Worm (Caenorhabditis elegans) whole organism, L4 larva: ENCODE data around the gene Y62H9A.16.

ENCODE experiments used
- F37D6.2 ChIP-seq: sonication (generic microtip); optimal IDR thresholded peaks from 2 replicates; lab custom pipeline; 2016; ENCODE audit warnings: mild to moderate bottlenecking, missing genetic modification characterization, missing compliant biosample characterization
- F44E2.7 ChIP-seq: fragments of 200-800 bp; sonication (Bioruptor generic); IDR thresholded peaks from 2 replicates; pipeline ENCODE4 v2.1.2; 2022; ENCODE audit warnings: missing genetic modification characterization, missing compliant biosample characterization
- T20F7.1 ChIP-seq: fragments of 200-800 bp; sonication (Bioruptor generic); optimal IDR thresholded peaks from 2 replicates; lab custom pipeline; 2018; ENCODE audit warnings: mild to moderate bottlenecking, missing genetic modification characterization, missing compliant biosample characterization
- T26A8.4 ChIP-seq: fragments of 200-800 bp; sonication (Bioruptor generic); IDR thresholded peaks from 2 replicates; pipeline ENCODE4 v1.3.6; 2022; ENCODE audit warnings: missing genetic modification characterization, missing compliant biosample characterization
- Y48G9A.11 ChIP-seq: fragments of 200-800 bp; sonication (Bioruptor generic); IDR thresholded peaks from 2 replicates; pipeline ENCODE4 v1.3.6; 2022; ENCODE audit warnings: missing genetic modification reagents, missing genetic modification characterization, missing compliant biosample characterization
- Y75B8A.6 ChIP-seq: fragments of 200-800 bp; sonication (Bioruptor generic); IDR thresholded peaks from 2 replicates; pipeline ENCODE4 v1.3.6; 2022; ENCODE audit warnings: missing genetic modification reagents, missing genetic modification characterization, missing compliant biosample characterization
- ZK337.2 ChIP-seq: fragments of 200-800 bp; sonication (Bioruptor generic); IDR thresholded peaks from 2 replicates; pipeline ENCODE4 v1.3.6; 2022; ENCODE audit warnings: missing genetic modification reagents, missing genetic modification characterization, missing compliant biosample characterization
- ZK546.5 ChIP-seq, 2 experiments: sonication (generic microtip); optimal IDR thresholded peaks; 2 replicates each; lab custom pipeline; 2017; ENCODE audit warnings: missing biosample characterization in 2 of 2, missing genetic modification characterization in 2 of 2
- aha-1 ChIP-seq: fragments of 150-350 bp; peaks from one replicate; lab custom pipeline; 2014; ENCODE audit warnings: missing biosample characterization, missing genetic modification characterization
- aly-2 ChIP-seq: sonication (generic microtip); optimal IDR thresholded peaks from 2 replicates; lab custom pipeline; 2018; ENCODE audit warnings: missing biosample characterization, missing genetic modification characterization
- ama-1 ChIP-seq: fragments of 150-350 bp; optimal IDR thresholded peaks from 2 replicates; lab custom pipeline; 2014; ENCODE audit warnings: inconsistent platforms, mixed read lengths
- arid-1 ChIP-seq: fragments of 200-800 bp; sonication (Bioruptor generic); conservative IDR thresholded peaks from 2 replicates; pipeline ENCODE4 v1.3.6; 2022; ENCODE audit warnings: missing genetic modification reagents, missing genetic modification characterization, missing compliant biosample characterization
- ceh-28 ChIP-seq: fragments of 150-350 bp; optimal IDR thresholded peaks from 2 replicates; lab custom pipeline; 2014; ENCODE audit warnings: missing biosample characterization, missing genetic modification reagents, missing genetic modification characterization
- ceh-32 ChIP-seq: sonication (generic microtip); optimal IDR thresholded peaks from 2 replicates; lab custom pipeline; 2016; ENCODE audit warnings: mild to moderate bottlenecking, missing genetic modification characterization, missing compliant biosample characterization; ENCODE audit not compliant: poor library complexity
- cey-2 ChIP-seq: sonication (generic microtip); optimal IDR thresholded peaks from 3 replicates; lab custom pipeline; 2017; ENCODE audit warnings: missing genetic modification characterization, mild to moderate bottlenecking, missing compliant biosample characterization, antibody characterized with exemption, borderline replicate concordance; ENCODE audit not compliant: insufficient read depth
- daf-12 ChIP-seq: fragments of 150-350 bp; optimal IDR thresholded peaks from 2 replicates; lab custom pipeline; 2014; ENCODE audit warnings: missing biosample characterization, missing genetic modification reagents, missing genetic modification characterization
- daf-8 ChIP-seq: fragments of 200-800 bp; sonication (Bioruptor generic); IDR thresholded peaks from 2 replicates; pipeline ENCODE4 v1.3.6; 2022; ENCODE audit warnings: missing genetic modification characterization, missing compliant biosample characterization
- dmd-8 ChIP-seq: fragments of 200-800 bp; sonication (Bioruptor generic); IDR thresholded peaks from 2 replicates; pipeline ENCODE4 v1.3.6; 2022; ENCODE audit warnings: missing genetic modification characterization, missing compliant biosample characterization
- dpl-1 ChIP-seq: fragments of 150-350 bp; optimal IDR thresholded peaks from 2 replicates; lab custom pipeline; 2014; ENCODE audit warnings: missing biosample characterization, missing genetic modification reagents, missing genetic modification characterization
- dve-1 ChIP-seq: sonication (generic microtip); optimal IDR thresholded peaks from 2 replicates; lab custom pipeline; 2017; ENCODE audit warnings: antibody characterized with exemption, mild to moderate bottlenecking, missing genetic modification characterization, missing compliant biosample characterization; ENCODE audit not compliant: insufficient read depth
- egl-43 ChIP-seq: fragments of 200-800 bp; sonication (Bioruptor generic); IDR thresholded peaks from 2 replicates; pipeline ENCODE4 v1.3.6; 2022; ENCODE audit warnings: missing genetic modification reagents, missing genetic modification characterization, missing compliant biosample characterization
- fos-1 ChIP-seq: fragments of 150-350 bp; optimal IDR thresholded peaks from 2 replicates; lab custom pipeline; 2014; ENCODE audit warnings: missing biosample characterization, missing genetic modification characterization
- hif-1 ChIP-seq, 2 experiments: sonication (generic microtip); optimal IDR thresholded peaks; 2 replicates each; lab custom pipeline; 2016 to 2017; ENCODE audit warnings: missing compliant biosample characterization in 2 of 2, missing genetic modification characterization in 2 of 2, missing genetic modification reagents in 2 of 2, missing genotype in 2 of 2, mild to moderate bottlenecking in 1 of 2
- hlh-11 ChIP-seq: fragments of 200-800 bp; sonication (Bioruptor generic); optimal IDR thresholded peaks from 2 replicates; lab custom pipeline; 2018; ENCODE audit warnings: mild to moderate bottlenecking, missing genetic modification characterization, missing compliant biosample characterization
- jun-1 ChIP-seq: fragments of 150-350 bp; optimal IDR thresholded peaks from 2 replicates; lab custom pipeline; 2014; ENCODE audit warnings: missing biosample characterization, missing genetic modification reagents, missing genetic modification characterization
- lin-15B ChIP-seq: fragments of 150-350 bp; sonication (generic microtip); optimal IDR thresholded peaks from 3 replicates; lab custom pipeline; 2014; ENCODE audit warnings: missing biosample characterization, missing genetic modification characterization
- lin-29 ChIP-seq: fragments of 200-800 bp; sonication (Bioruptor generic); IDR thresholded peaks from 2 replicates; pipeline ENCODE4 v1.3.6; 2022; ENCODE audit warnings: missing genetic modification reagents, missing genetic modification characterization, missing compliant biosample characterization
- lir-3 ChIP-seq: sonication (generic microtip); optimal IDR thresholded peaks from 2 replicates; lab custom pipeline; 2016; ENCODE audit warnings: mild to moderate bottlenecking, missing genetic modification characterization, missing compliant biosample characterization
- lsy-2 ChIP-seq, 2 experiments: fragments of 150-350 bp in 1 of 2; sonication (generic microtip) in 1 of 2; optimal IDR thresholded peaks; 2 replicates each; lab custom pipeline; 2014 to 2017; ENCODE audit warnings: missing biosample characterization in 2 of 2, missing genetic modification characterization in 2 of 2
- madf-9 ChIP-seq: fragments of 200-800 bp; sonication (Bioruptor generic); conservative IDR thresholded peaks from 2 replicates; pipeline ENCODE4 v1.3.6; 2022; ENCODE audit warnings: missing genetic modification reagents, missing genetic modification characterization, missing compliant biosample characterization
- mdl-1 ChIP-seq, 2 experiments: fragments of 150-350 bp in 1 of 2; sonication (generic microtip) in 1 of 2; optimal IDR thresholded peaks; 2 replicates each; lab custom pipeline; 2014 to 2017; ENCODE audit warnings: missing biosample characterization in 2 of 2, missing genetic modification characterization in 2 of 2
- mdt-29 ChIP-seq: fragments of 200-800 bp; sonication (Bioruptor generic); IDR thresholded peaks from 2 replicates; pipeline ENCODE4 v1.3.6; 2022; ENCODE audit warnings: missing genetic modification reagents, missing genetic modification characterization, missing compliant biosample characterization
- mes-2 ChIP-seq: sonication (generic microtip); optimal IDR thresholded peaks from 2 replicates; lab custom pipeline; 2016; ENCODE audit warnings: missing genotype, mild to moderate bottlenecking, missing genetic modification characterization, missing compliant biosample characterization; ENCODE audit not compliant: poor library complexity, severe bottlenecking
- mxl-3 ChIP-seq: fragments of 200-800 bp; sonication (Bioruptor generic); optimal IDR thresholded peaks from 2 replicates; lab custom pipeline; 2018; ENCODE audit warnings: mild to moderate bottlenecking, missing genetic modification characterization, missing compliant biosample characterization
- nhr-11 ChIP-seq: fragments of 150-350 bp; optimal IDR thresholded peaks from 2 replicates; lab custom pipeline; 2014; ENCODE audit warnings: missing biosample characterization, missing genetic modification characterization
- nhr-28 ChIP-seq: fragments of 150-350 bp; optimal IDR thresholded peaks from 2 replicates; lab custom pipeline; 2014; ENCODE audit warnings: missing biosample characterization, missing genetic modification characterization
- nhr-6 ChIP-seq: fragments of 150-350 bp; optimal IDR thresholded peaks from 2 replicates; lab custom pipeline; 2014; ENCODE audit warnings: missing biosample characterization, missing genetic modification characterization
- nhr-76 ChIP-seq: fragments of 150-350 bp; optimal IDR thresholded peaks from 2 replicates; lab custom pipeline; 2014; ENCODE audit warnings: missing biosample characterization, missing genetic modification characterization
- php-3 ChIP-seq: fragments of 200-800 bp; sonication (Bioruptor generic); IDR thresholded peaks from 2 replicates; pipeline ENCODE4 v1.3.6; 2022; ENCODE audit warnings: missing genetic modification reagents, missing genetic modification characterization, missing compliant biosample characterization
- saeg-2 ChIP-seq: fragments of 200-800 bp; sonication (Bioruptor generic); IDR thresholded peaks from 2 replicates; pipeline ENCODE4 v1.3.6; 2022; ENCODE audit warnings: missing genetic modification reagents, missing genetic modification characterization, missing compliant biosample characterization
- skn-1 ChIP-seq: fragments of 150-350 bp; optimal IDR thresholded peaks from 2 replicates; lab custom pipeline; 2014; ENCODE audit warnings: missing biosample characterization, missing genetic modification characterization
- spr-1 ChIP-seq: sonication (generic microtip); optimal IDR thresholded peaks from 2 replicates; lab custom pipeline; 2016; ENCODE audit warnings: mild to moderate bottlenecking, missing genetic modification characterization, missing compliant biosample characterization
- spr-3 ChIP-seq: fragments of 200-800 bp; sonication (Bioruptor generic); optimal IDR thresholded peaks from 2 replicates; lab custom pipeline; 2018; ENCODE audit warnings: mild to moderate bottlenecking, missing genetic modification characterization, missing compliant biosample characterization
- tra-1 ChIP-seq: fragments of 200-800 bp; sonication (Bioruptor generic); IDR thresholded peaks from 2 replicates; pipeline ENCODE4 v1.3.6; 2022; ENCODE audit warnings: missing genetic modification reagents, missing genetic modification characterization, missing compliant biosample characterization
- unc-130 ChIP-seq: sonication (generic microtip); optimal IDR thresholded peaks from 2 replicates; lab custom pipeline; 2016; ENCODE audit warnings: missing genetic modification reagents, missing genetic modification characterization, missing compliant biosample characterization
- vab-7 ChIP-seq: fragments of 200-800 bp; sonication (Bioruptor generic); IDR thresholded peaks from 2 replicates; pipeline ENCODE4 v1.3.6; 2022; ENCODE audit warnings: missing genetic modification reagents, missing genetic modification characterization, missing compliant biosample characterization
- zag-1 ChIP-seq: fragments of 150-350 bp; optimal IDR thresholded peaks from 2 replicates; lab custom pipeline; 2014; ENCODE audit warnings: missing biosample characterization, missing genetic modification characterization
- zfp-2 ChIP-seq: sonication (generic microtip); optimal IDR thresholded peaks from 2 replicates; lab custom pipeline; 2016; ENCODE audit warnings: mild to moderate bottlenecking, missing genetic modification characterization, missing compliant biosample characterization
- zfp-3 ChIP-seq: fragments of 200-800 bp; sonication (Bioruptor generic); conservative IDR thresholded peaks from 2 replicates; pipeline ENCODE4 v1.3.6; 2022; ENCODE audit warnings: missing genetic modification reagents, missing genetic modification characterization, missing compliant biosample characterization
- zip-2 ChIP-seq: fragments of 150-350 bp; optimal IDR thresholded peaks from 2 replicates; lab custom pipeline; 2014; ENCODE audit warnings: missing biosample characterization, missing genetic modification characterization
- ztf-7 ChIP-seq: fragments of 150-350 bp; optimal IDR thresholded peaks from 2 replicates; lab custom pipeline; 2014; ENCODE audit warnings: missing biosample characterization, missing genetic modification characterization

Y62H9A.16 gene

ce11 chrX:11937343-11937935 lies 19.3 kb downstream of the Y62H9A.16 start (continued):
- peak; percentile 31 to 75 for TF ChIP-seq ZK546.5 (tag; optimal IDR thresholded peaks at IDR 0.05; lab: Kevin White, UChicago)
- peak; percentile 97 for TF ChIP-seq madf-9
- TF ChIP-seq T26A8.4 (GFP tag; lab: Robert Waterston, UW), result peak; percentile 99
- peak; percentile 97 for TF ChIP-seq hlh-11 (tag; lab: Kevin White, UChicago)
- peak; percentile 100 for TF ChIP-seq dve-1 (tag; lab: Kevin White, UChicago)
- peak; percentile 98 for TF ChIP-seq zip-2 (tag; lab: Kevin White, UChicago)
- peak; percentile 82 for TF ChIP-seq nhr-76 (tag; lab: Kevin White, UChicago)
- peak; percentile 100 for TF ChIP-seq aha-1 (tag; lab: Kevin White, UChicago)
- TF ChIP-seq dpl-1 (GFP tag; lab: Kevin White, UChicago), result peak; percentile 76
- peak; percentile 94 for TF ChIP-seq zag-1 (tag; lab: Kevin White, UChicago)
- peak; percentile 97 for TF ChIP-seq spr-1 (tag; lab: Kevin White, UChicago)
- TF ChIP-seq zfp-3 (GFP tag; lab: Robert Waterston, UW), result peak; percentile 94
- peak; percentile 95 for TF ChIP-seq nhr-28
- TF ChIP-seq php-3 (GFP tag; lab: Robert Waterston, UW), result peak; percentile 96
- peak; percentile 85 for TF ChIP-seq fos-1
- peak; percentile 99 for TF ChIP-seq mes-2 (tag; lab: Kevin White, UChicago)
- peak; percentile 92 for TF ChIP-seq mxl-3 (GFP tag; lab: Kevin White, UChicago)
- TF ChIP-seq egl-43 (GFP tag; lab: Robert Waterston, UW), result peak; percentile 98
- TF ChIP-seq ceh-32 (tag; lab: Kevin White, UChicago), result peak; percentile 88
- TF ChIP-seq lsy-2 (tag; optimal IDR thresholded peaks at IDR 0.05; lab: Kevin White, UChicago), result peak; percentile 96 to 97
- peak; percentile 72 for TF ChIP-seq dmd-8 (GFP tag; lab: Robert Waterston, UW)
- peak; percentile 66 for TF ChIP-seq arid-1 (GFP tag; lab: Robert Waterston, UW)
- peak; percentile 99 for TF ChIP-seq F37D6.2
- peak; percentile 87 for TF ChIP-seq vab-7 (GFP tag; lab: Robert Waterston, UW)
- no peak for TF ChIP-seq skn-1 (tag; lab: Kevin White, UChicago)
- 0 out of 2 replicates have a peak, but pooled peaks have one; percentile 23 for TF ChIP-seq F44E2.7 (GFP tag; lab: Robert Waterston, UW)
- no peak for TF ChIP-seq aly-2 (tag; lab: Kevin White, UChicago)
- TF ChIP-seq hif-1 (tag; optimal IDR thresholded peaks at IDR 0.05; lab: Kevin White, UChicago), result peak; percentile 82 to 92
- peak; percentile 98 for TF ChIP-seq spr-3 (GFP tag; lab: Kevin White, UChicago)
- peak; percentile 55 for TF ChIP-seq cey-2
- TF ChIP-seq jun-1 (tag; lab: Kevin White, UChicago), result peak; percentile 99
- no peak; the same call in 1 of the 2 replicates for TF ChIP-seq Y48G9A.11 (GFP tag; lab: Robert Waterston, UW)
- TF ChIP-seq ama-1, result no peak
- TF ChIP-seq tra-1, result peak; percentile 95
- peak; percentile 83 for TF ChIP-seq ZK337.2 (GFP tag; lab: Robert Waterston, UW)
- TF ChIP-seq unc-130, result peak; percentile 42
- peak; percentile 88 for TF ChIP-seq zfp-2 (tag; lab: Kevin White, UChicago)
- no peak for TF ChIP-seq daf-12 (tag; lab: Kevin White, UChicago)
- peak; percentile 90 to 92 for TF ChIP-seq mdl-1 (tag; optimal IDR thresholded peaks at IDR 0.05; lab: Kevin White, UChicago)
- TF ChIP-seq mdt-29 (GFP tag; lab: Robert Waterston, UW), result peak; percentile 95
- TF ChIP-seq nhr-11 (tag; lab: Kevin White, UChicago), result peak; percentile 99
- TF ChIP-seq Y75B8A.6 (GFP tag; lab: Robert Waterston, UW), result peak; percentile 89
- peak; percentile 90 for TF ChIP-seq lir-3 (tag; lab: Kevin White, UChicago)
- peak; percentile 95 for TF ChIP-seq saeg-2 (GFP tag; lab: Robert Waterston, UW)
- TF ChIP-seq nhr-6 (tag; lab: Kevin White, UChicago), result peak; percentile 98
- peak; percentile 91 for TF ChIP-seq T20F7.1 (GFP tag; lab: Kevin White, UChicago)
- TF ChIP-seq ztf-7 (tag; lab: Kevin White, UChicago), result peak; percentile 97
- peak; percentile 41 for TF ChIP-seq lin-15B (tag; lab: Kevin White, UChicago)
- TF ChIP-seq ceh-28, result peak; percentile 99
- TF ChIP-seq daf-8 (GFP tag; lab: Robert Waterston, UW), result no peak
- peak; percentile 89 for TF ChIP-seq lin-29
